Worm (Caenorhabditis elegans) whole organism, early embryonic: ENCODE results near the gene F36A4.1.

Experiments
- B0310.2 ChIP-seq: sonication (generic microtip); optimal IDR thresholded peaks from 2 replicates; lab custom pipeline; 2016; ENCODE audit warnings: mild to moderate bottlenecking, missing genetic modification characterization, missing compliant biosample characterization
- F13C5.2 ChIP-seq: sonication (generic microtip); optimal IDR thresholded peaks from 2 replicates; lab custom pipeline; 2017; ENCODE audit warnings: mild to moderate bottlenecking, missing genetic modification characterization, inconsistent platforms, missing compliant biosample characterization
- aly-1 ChIP-seq: sonication (generic microtip); optimal IDR thresholded peaks from 2 replicates; lab custom pipeline; 2016; ENCODE audit warnings: missing genetic modification characterization, missing compliant biosample characterization
- ama-1 ChIP-seq: fragments of 150-350 bp; optimal IDR thresholded peaks from 2 replicates; lab custom pipeline; 2014
- ceh-13 ChIP-seq: fragments of 200-800 bp; sonication (Bioruptor generic); optimal IDR thresholded peaks from 2 replicates; lab custom pipeline; 2018; ENCODE audit warnings: mild to moderate bottlenecking, missing genetic modification characterization, missing compliant biosample characterization
- ceh-36 ChIP-seq: sonication (generic microtip); optimal IDR thresholded peaks from 2 replicates; lab custom pipeline; 2016; ENCODE audit warnings: missing genetic modification characterization, inconsistent platforms, missing compliant biosample characterization
- ets-7 ChIP-seq: sonication (generic microtip); optimal IDR thresholded peaks from 2 replicates; lab custom pipeline; 2016; ENCODE audit warnings: missing genotype, missing genetic modification characterization, missing compliant biosample characterization
- flt-1 ChIP-seq: fragments of 200-800 bp; sonication (Bioruptor generic); IDR thresholded peaks from 2 replicates; pipeline ENCODE4 v1.3.6; 2022; ENCODE audit warnings: missing genetic modification characterization, missing compliant biosample characterization
- hmbx-1 ChIP-seq: sonication (generic microtip); optimal IDR thresholded peaks from 2 replicates; lab custom pipeline; 2016; ENCODE audit warnings: mild to moderate bottlenecking, missing genetic modification characterization, missing compliant biosample characterization
- hmg-4 ChIP-seq: fragments of 200-800 bp; sonication (Bioruptor generic); optimal IDR thresholded peaks from 2 replicates; lab custom pipeline; 2018; ENCODE audit warnings: mild to moderate bottlenecking, missing genetic modification characterization, missing compliant biosample characterization
- hnd-1 ChIP-seq: sonication (generic microtip); optimal IDR thresholded peaks from 2 replicates; lab custom pipeline; 2016; ENCODE audit warnings: missing genetic modification characterization, missing compliant biosample characterization
- pes-1 ChIP-seq: fragments of 200-800 bp; sonication (Bioruptor generic); IDR thresholded peaks from 2 replicates; pipeline ENCODE4 v1.3.6; 2022; ENCODE audit warnings: missing genetic modification reagents, missing genetic modification characterization, missing compliant biosample characterization
- scrt-1 ChIP-seq: fragments of 200-800 bp; sonication (Bioruptor generic); IDR thresholded peaks from 2 replicates; pipeline ENCODE4 v1.3.6; 2022; ENCODE audit warnings: missing genetic modification characterization, missing compliant biosample characterization
- sea-1 ChIP-seq: fragments of 200-800 bp; sonication (Bioruptor generic); conservative IDR thresholded peaks from 2 replicates; pipeline ENCODE4 v1.3.6; 2022; ENCODE audit warnings: missing genetic modification characterization, missing compliant biosample characterization
- tbx-11 ChIP-seq: fragments of 200-800 bp; sonication (Bioruptor generic); IDR thresholded peaks from 2 replicates; pipeline ENCODE4 v1.3.6; 2022; ENCODE audit warnings: missing genetic modification characterization, missing compliant biosample characterization
- tbx-37 ChIP-seq: fragments of 200-800 bp; sonication (Bioruptor generic); conservative IDR thresholded peaks from 2 replicates; pipeline ENCODE4 v1.3.6; 2022; ENCODE audit warnings: missing genetic modification reagents, missing genetic modification characterization, missing compliant biosample characterization
- tra-4 ChIP-seq: sonication (generic microtip); optimal IDR thresholded peaks from 2 replicates; lab custom pipeline; 2017; ENCODE audit warnings: missing genetic modification characterization, missing compliant biosample characterization

The F36A4.1 gene

ce11 chrIV:4306317-4306716 lies 34.0 kb downstream of the F36A4.1 start:
- TF ChIP-seq aly-1: no peak

ce11 chrIV:4307227-4307946 lies 35.1 kb downstream of the F36A4.1 start, which contains the start of gene set-9:
Gene set-9 (plus strand): TSS chrIV:4307896.
- no peak for TF ChIP-seq ceh-13
- TF ChIP-seq ceh-36 (tag; lab: Kevin White, UChicago): no peak
- no peak for TF ChIP-seq hmg-4 (GFP tag; lab: Kevin White, UChicago)
- TF ChIP-seq B0310.2 (tag; lab: Kevin White, UChicago): no peak
- TF ChIP-seq tbx-37 (GFP tag; lab: Robert Waterston, UW): no peak
- TF ChIP-seq hnd-1 (tag; lab: Kevin White, UChicago): no peak
- TF ChIP-seq tbx-11 (GFP tag; lab: Robert Waterston, UW): no peak
- TF ChIP-seq sea-1: no peak
- TF ChIP-seq tra-4 (tag; lab: Kevin White, UChicago): no peak

- TF ChIP-seq tbx-11 (GFP tag; lab: Robert Waterston, UW) (no peak), B0310.2 (tag; lab: Kevin White, UChicago) (no peak)
Observed at ce11 chrIV:4316813-4317408, 44.6 kb downstream of the F36A4.1 start, which contains the start of gene Y24D9B.1. Gene Y24D9B.1 (plus strand): TSS chrIV:4317358.

- TF ChIP-seq ets-7 (tag; lab: Kevin White, UChicago) (no peak), F13C5.2 (tag; lab: Kevin White, UChicago) (no peak), scrt-1 (GFP tag; lab: Robert Waterston, UW) (no peak), tbx-11 (GFP tag; lab: Robert Waterston, UW) (no peak), B0310.2 (tag; lab: Kevin White, UChicago) (no peak), ceh-13 (no peak), hmg-4 (GFP tag; lab: Kevin White, UChicago) (no peak), tra-4 (tag; lab: Kevin White, UChicago) (no peak), aly-1 (no peak), ama-1 (lab: Kevin White, UChicago) (no peak)
Observed at ce11 chrIV:4317638-4318037, 45.4 kb downstream of the F36A4.1 start.

ce11 chrIV:4318056-4318455 lies 45.8 kb downstream of the F36A4.1 start:
- TF ChIP-seq scrt-1 (GFP tag; lab: Robert Waterston, UW) (no peak), flt-1 (no peak), pes-1 (GFP tag; lab: Robert Waterston, UW) (no peak), hmg-4 (GFP tag; lab: Kevin White, UChicago) (no peak), ceh-36 (tag; lab: Kevin White, UChicago) (no peak), B0310.2 (tag; lab: Kevin White, UChicago) (no peak), aly-1 (no peak), hmbx-1 (tag; lab: Kevin White, UChicago) (no peak), tbx-37 (GFP tag; lab: Robert Waterston, UW) (no peak), tbx-11 (GFP tag; lab: Robert Waterston, UW) (no peak), ceh-13 (no peak), ama-1 (lab: Kevin White, UChicago) (no peak), hnd-1 (tag; lab: Kevin White, UChicago) (no peak), F13C5.2 (tag; lab: Kevin White, UChicago) (no peak)

ce11 chrIV:4319473-4319872 lies 47.2 kb downstream of the F36A4.1 start:
- TF ChIP-seq aly-1: no peak
- TF ChIP-seq pes-1 (GFP tag; lab: Robert Waterston, UW): no peak
- no peak for TF ChIP-seq ceh-36 (tag; lab: Kevin White, UChicago)
- TF ChIP-seq ceh-13: no peak
- TF ChIP-seq tbx-11 (GFP tag; lab: Robert Waterston, UW): no peak
- TF ChIP-seq scrt-1 (GFP tag; lab: Robert Waterston, UW): no peak
- no peak for TF ChIP-seq hmbx-1 (tag; lab: Kevin White, UChicago)
